Fruit fly (Drosophila melanogaster): ENCODE results near the gene hzg.
A peak's percentile ranks its signal among the peaks of the same experiment; 100 is the strongest.

DNA sequence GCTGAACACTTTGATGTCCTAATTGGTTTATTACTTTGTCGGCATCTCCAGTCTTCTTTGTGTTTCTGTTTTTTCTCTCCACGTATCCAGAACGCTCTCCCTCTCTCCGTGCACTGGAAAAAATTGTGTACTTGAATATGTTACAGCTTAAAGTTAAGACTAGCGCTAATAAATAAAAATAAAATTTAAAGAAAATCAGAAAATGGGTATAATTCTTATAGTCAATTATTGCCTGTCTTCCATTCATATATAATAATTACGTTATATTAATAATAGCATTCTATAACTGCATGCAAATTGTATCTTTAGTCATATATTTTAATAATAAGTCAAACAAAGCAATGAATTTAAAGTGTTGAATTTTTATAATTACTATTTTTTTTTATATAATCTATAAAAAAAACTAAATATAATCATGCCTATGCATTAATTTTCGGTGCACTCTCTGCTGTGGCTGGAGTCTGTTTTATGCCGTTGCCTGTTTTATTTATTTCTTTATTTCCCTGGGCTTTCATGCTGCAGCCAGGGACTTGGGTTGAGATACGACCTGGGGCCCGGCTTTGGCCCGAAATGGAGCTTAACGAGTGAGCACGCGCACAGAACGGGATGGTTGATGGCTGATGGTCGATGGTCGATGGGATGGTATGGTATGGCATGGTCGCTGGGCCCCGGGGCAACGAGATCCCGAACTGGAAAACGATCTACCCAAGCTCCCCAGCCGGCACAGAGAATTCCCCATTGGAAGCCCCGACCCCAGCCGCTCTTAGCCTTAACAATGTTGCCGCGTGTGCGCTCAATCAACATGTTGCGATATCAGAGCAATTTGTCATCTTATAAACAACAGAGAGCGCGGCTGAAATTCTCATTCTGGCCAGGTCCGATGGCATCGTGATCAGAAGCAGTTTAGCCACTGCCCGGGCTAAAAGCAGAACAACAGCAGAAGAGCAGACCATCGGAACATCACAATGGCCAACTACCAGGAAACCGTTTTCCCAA lies 11.5 kb upstream of the hzg start:
- TF ChIP-seq CG15710 (tag; optimal IDR thresholded peaks at IDR 0.05) = peak; percentile 64
- TF ChIP-seq CG10348 (GFP tag; IDR thresholded peaks at IDR 0.05) = no peak
- peak; percentile 74 for TF ChIP-seq D1 (tag; optimal IDR thresholded peaks at IDR 0.05)
- no peak for TF ChIP-seq gl (tag; optimal IDR thresholded peaks at IDR 0.05)
- TF ChIP-seq fd96Ca (GFP tag; IDR thresholded peaks at IDR 0.05) = no peak
- TF ChIP-seq CG14655 (GFP tag; optimal IDR thresholded peaks at IDR 0.05) = peak; percentile 68
- TF ChIP-seq Pif1B (GFP tag; optimal IDR thresholded peaks at IDR 0.05) = peak; percentile 35

Measured in whole organism, pupa.